Worm (Caenorhabditis elegans) whole organism, young adult: Measurements from ENCODE around the gene R12A1.3.

ENCODE experiments used
- B0035.1 ChIP-seq: sonication (generic microtip); optimal IDR thresholded peaks from 2 replicates; lab custom pipeline; 2016; ENCODE audit warnings: missing genetic modification characterization, mild to moderate bottlenecking, missing compliant biosample characterization, missing genotype, missing genetic modification reagents
- B0261.1 ChIP-seq: sonication (generic microtip); optimal IDR thresholded peaks from 2 replicates; lab custom pipeline; 2016; ENCODE audit warnings: mild to moderate bottlenecking, missing genetic modification characterization, moderate library complexity, missing compliant biosample characterization
- B0336.3 ChIP-seq: fragments of 200-800 bp; sonication (Bioruptor generic); IDR thresholded peaks from 2 replicates; pipeline ENCODE4 v1.3.6; 2022; ENCODE audit warnings: missing genetic modification characterization, missing compliant biosample characterization
- C17E4.6 ChIP-seq: fragments of 200-800 bp; sonication (Bioruptor generic); IDR thresholded peaks from 2 replicates; pipeline ENCODE4 v1.3.6; 2022; ENCODE audit warnings: missing genetic modification reagents, missing genetic modification characterization, missing compliant biosample characterization
- F10E7.11 ChIP-seq: sonication (generic microtip); optimal IDR thresholded peaks from 2 replicates; lab custom pipeline; 2017; ENCODE audit warnings: mild to moderate bottlenecking, missing genetic modification characterization, moderate library complexity, missing compliant biosample characterization
- F33H1.4 ChIP-seq: fragments of 200-800 bp; sonication (Bioruptor generic); IDR thresholded peaks from 2 replicates; pipeline ENCODE4 v1.3.6; 2022; ENCODE audit warnings: missing genetic modification reagents, missing genetic modification characterization, missing compliant biosample characterization
- F37B4.10 ChIP-seq: fragments of 200-800 bp; sonication (Bioruptor generic); IDR thresholded peaks from 2 replicates; pipeline ENCODE4 v1.3.6; 2022; ENCODE audit warnings: missing genetic modification characterization, missing compliant biosample characterization
- F52B5.7 ChIP-seq: sonication (generic microtip); optimal IDR thresholded peaks from 2 replicates; lab custom pipeline; 2016; ENCODE audit warnings: mild to moderate bottlenecking, missing genetic modification characterization, missing compliant biosample characterization
- K12H6.12 ChIP-seq: fragments of 200-800 bp; sonication (Bioruptor generic); optimal IDR thresholded peaks from 2 replicates; lab custom pipeline; 2018; ENCODE audit warnings: mild to moderate bottlenecking, missing genetic modification characterization, missing compliant biosample characterization
- T26A5.8 ChIP-seq: sonication (generic microtip); optimal IDR thresholded peaks from 2 replicates; lab custom pipeline; 2016; ENCODE audit warnings: missing genetic modification characterization, missing compliant biosample characterization
- Y53G8AR.9 ChIP-seq: fragments of 200-800 bp; sonication (Bioruptor generic); conservative IDR thresholded peaks from 2 replicates; pipeline ENCODE4 v1.3.6; 2022; ENCODE audit warnings: missing genetic modification reagents, missing genetic modification characterization, missing compliant biosample characterization
- Y67H2A.10 ChIP-seq: fragments of 200-800 bp; sonication (Bioruptor generic); conservative IDR thresholded peaks from 2 replicates; pipeline ENCODE4 v1.3.6; 2022; ENCODE audit warnings: missing genetic modification reagents, missing genetic modification characterization, missing compliant biosample characterization
- bed-2 ChIP-seq: fragments of 200-800 bp; sonication (Bioruptor generic); IDR thresholded peaks from 2 replicates; pipeline ENCODE4 v1.3.6; 2022; ENCODE audit warnings: missing genetic modification reagents, missing genetic modification characterization, missing compliant biosample characterization
- cebp-1 ChIP-seq, 2 experiments: fragments of 200-800 bp in 1 of 2; sonication (Bioruptor generic) in 1 of 2; sonication (generic microtip) in 1 of 2; IDR thresholded peaks in 1 of 2; optimal IDR thresholded peaks in 1 of 2; 2 replicates each; pipeline versions ENCODE4 v1.3.6 to Lab custom; 2017 to 2022; ENCODE audit warnings: missing compliant biosample characterization in 2 of 2, missing genetic modification characterization in 2 of 2, mild to moderate bottlenecking in 1 of 2, missing genetic modification reagents in 1 of 2, moderate library complexity in 1 of 2
- cebp-2 ChIP-seq: fragments of 200-800 bp; sonication (Bioruptor generic); IDR thresholded peaks from 2 replicates; pipeline ENCODE4 v1.3.6; 2022; ENCODE audit warnings: missing genetic modification characterization, missing compliant biosample characterization
- ceh-100 ChIP-seq: fragments of 200-800 bp; sonication (Bioruptor generic); IDR thresholded peaks from 2 replicates; pipeline ENCODE4 v1.3.6; 2022; ENCODE audit warnings: missing genetic modification reagents, missing genetic modification characterization, missing compliant biosample characterization
- ceh-79 ChIP-seq: sonication (generic microtip); optimal IDR thresholded peaks from 2 replicates; lab custom pipeline; 2017; ENCODE audit warnings: mild to moderate bottlenecking, missing genetic modification characterization, missing compliant biosample characterization
- chd-7 ChIP-seq: sonication (generic microtip); optimal IDR thresholded peaks from 2 replicates; lab custom pipeline; 2016; ENCODE audit warnings: mild to moderate bottlenecking, missing genetic modification characterization, moderate library complexity, missing compliant biosample characterization
- dpl-1 ChIP-seq: fragments of 150-350 bp; optimal IDR thresholded peaks from 2 replicates; lab custom pipeline; 2014; ENCODE audit warnings: missing biosample characterization, missing genetic modification reagents, missing genetic modification characterization
- egl-44 ChIP-seq: fragments of 200-800 bp; sonication (Bioruptor generic); IDR thresholded peaks from 2 replicates; pipeline ENCODE4 v1.3.6; 2022; ENCODE audit warnings: missing genetic modification reagents, missing genetic modification characterization, missing compliant biosample characterization
- fkh-3 ChIP-seq: sonication (generic microtip); optimal IDR thresholded peaks from 2 replicates; lab custom pipeline; 2016; ENCODE audit warnings: mild to moderate bottlenecking, missing genetic modification characterization, missing compliant biosample characterization
- him-1 ChIP-seq: sonication (generic microtip); optimal IDR thresholded peaks from 2 replicates; lab custom pipeline; 2016; ENCODE audit warnings: missing genotype, missing genetic modification reagents, missing genetic modification characterization, missing compliant biosample characterization
- hlh-12 ChIP-seq: sonication (generic microtip); optimal IDR thresholded peaks from 2 replicates; lab custom pipeline; 2016; ENCODE audit warnings: missing genetic modification characterization, missing compliant biosample characterization
- hrde-1 ChIP-seq: sonication (generic microtip); optimal IDR thresholded peaks from 2 replicates; lab custom pipeline; 2016; ENCODE audit warnings: missing genetic modification characterization, mild to moderate bottlenecking, missing compliant biosample characterization, moderate library complexity, missing genotype, missing genetic modification reagents, borderline replicate concordance
- lag-1 ChIP-seq: fragments of 200-800 bp; sonication (Bioruptor generic); IDR thresholded peaks from 2 replicates; pipeline ENCODE4 v1.3.6; 2022; ENCODE audit warnings: missing genetic modification reagents, missing genetic modification characterization, missing compliant biosample characterization
- let-526 ChIP-seq: fragments of 200-800 bp; sonication (Bioruptor generic); IDR thresholded peaks from 2 replicates; pipeline ENCODE4 v1.3.6; 2022; ENCODE audit warnings: missing genetic modification reagents, missing genetic modification characterization, missing compliant biosample characterization
- lin-35 ChIP-seq, 3 experiments: fragments of 150-350 bp in 2 of 3; sonication (generic microtip) in 1 of 3; optimal IDR thresholded peaks; 2 replicates each; lab custom pipeline; 2014 to 2018; ENCODE audit warnings: missing biosample characterization in 3 of 3, missing genetic modification characterization in 3 of 3, missing genetic modification reagents in 3 of 3
- madf-10 ChIP-seq: sonication (generic microtip); optimal IDR thresholded peaks from 2 replicates; lab custom pipeline; 2016; ENCODE audit warnings: mild to moderate bottlenecking, missing genetic modification characterization, missing compliant biosample characterization
- madf-3 ChIP-seq: fragments of 200-800 bp; sonication (Bioruptor generic); IDR thresholded peaks from 2 replicates; pipeline ENCODE4 v1.3.6; 2022; ENCODE audit warnings: missing genetic modification reagents, missing genetic modification characterization, missing compliant biosample characterization
- mxl-1 ChIP-seq: sonication (generic microtip); optimal IDR thresholded peaks from 2 replicates; lab custom pipeline; 2016; ENCODE audit warnings: missing genetic modification characterization, missing compliant biosample characterization
- nfya-1 ChIP-seq: sonication (generic microtip); optimal IDR thresholded peaks from 2 replicates; lab custom pipeline; 2017; ENCODE audit warnings: antibody characterized with exemption, missing compliant biosample characterization, missing genetic modification characterization, borderline replicate concordance; ENCODE audit not compliant: insufficient read depth
- pbrm-1 ChIP-seq: fragments of 200-800 bp; sonication (Bioruptor generic); IDR thresholded peaks from 2 replicates; pipeline ENCODE4 v1.3.6; 2022; ENCODE audit warnings: missing genetic modification reagents, missing genetic modification characterization, missing compliant biosample characterization
- pha-4 ChIP-seq: fragments of 150-350 bp; sonication (generic microtip); optimal IDR thresholded peaks from 2 replicates; lab custom pipeline; 2014; ENCODE audit warnings: missing biosample characterization, missing genetic modification reagents, missing genetic modification characterization
- snpc-1.1 ChIP-seq: sonication (generic microtip); optimal IDR thresholded peaks from 2 replicates; lab custom pipeline; 2017; ENCODE audit warnings: missing genetic modification characterization, mild to moderate bottlenecking, missing compliant biosample characterization, antibody characterized with exemption, moderate library complexity, missing genotype, missing genetic modification reagents; ENCODE audit not compliant: insufficient read depth
- sptf-2 ChIP-seq: fragments of 200-800 bp; sonication (Bioruptor generic); optimal IDR thresholded peaks from 2 replicates; lab custom pipeline; 2018; ENCODE audit warnings: mild to moderate bottlenecking, missing genetic modification characterization, missing compliant biosample characterization
- unc-130 ChIP-seq: sonication (generic microtip); optimal IDR thresholded peaks from 2 replicates; lab custom pipeline; 2016; ENCODE audit warnings: missing genetic modification reagents, missing genetic modification characterization, missing compliant biosample characterization
- unc-62 ChIP-seq: fragments of 150-350 bp; optimal IDR thresholded peaks from 2 replicates; lab custom pipeline; 2014; ENCODE audit warnings: missing biosample characterization, missing genetic modification reagents, missing genetic modification characterization
- zfh-2 ChIP-seq: fragments of 200-800 bp; sonication (Bioruptor generic); conservative IDR thresholded peaks from 2 replicates; pipeline ENCODE4 v1.3.6; 2022; ENCODE audit warnings: missing genetic modification reagents, missing genetic modification characterization, missing compliant biosample characterization
- ztf-18 ChIP-seq: sonication (generic microtip); optimal IDR thresholded peaks from 2 replicates; lab custom pipeline; 2016; ENCODE audit warnings: missing genotype, mild to moderate bottlenecking, missing genetic modification characterization, missing compliant biosample characterization
- ztf-25 ChIP-seq: fragments of 200-800 bp; sonication (Bioruptor generic); IDR thresholded peaks from 2 replicates; pipeline ENCODE4 v1.3.6; 2022; ENCODE audit warnings: missing genetic modification reagents, missing genetic modification characterization, missing compliant biosample characterization
- ztf-28 ChIP-seq: fragments of 200-800 bp; sonication (Bioruptor generic); IDR thresholded peaks from 2 replicates; pipeline ENCODE4 v1.3.6; 2022; ENCODE audit warnings: missing genetic modification reagents, missing genetic modification characterization, missing compliant biosample characterization

Gene R12A1.3

DNA sequence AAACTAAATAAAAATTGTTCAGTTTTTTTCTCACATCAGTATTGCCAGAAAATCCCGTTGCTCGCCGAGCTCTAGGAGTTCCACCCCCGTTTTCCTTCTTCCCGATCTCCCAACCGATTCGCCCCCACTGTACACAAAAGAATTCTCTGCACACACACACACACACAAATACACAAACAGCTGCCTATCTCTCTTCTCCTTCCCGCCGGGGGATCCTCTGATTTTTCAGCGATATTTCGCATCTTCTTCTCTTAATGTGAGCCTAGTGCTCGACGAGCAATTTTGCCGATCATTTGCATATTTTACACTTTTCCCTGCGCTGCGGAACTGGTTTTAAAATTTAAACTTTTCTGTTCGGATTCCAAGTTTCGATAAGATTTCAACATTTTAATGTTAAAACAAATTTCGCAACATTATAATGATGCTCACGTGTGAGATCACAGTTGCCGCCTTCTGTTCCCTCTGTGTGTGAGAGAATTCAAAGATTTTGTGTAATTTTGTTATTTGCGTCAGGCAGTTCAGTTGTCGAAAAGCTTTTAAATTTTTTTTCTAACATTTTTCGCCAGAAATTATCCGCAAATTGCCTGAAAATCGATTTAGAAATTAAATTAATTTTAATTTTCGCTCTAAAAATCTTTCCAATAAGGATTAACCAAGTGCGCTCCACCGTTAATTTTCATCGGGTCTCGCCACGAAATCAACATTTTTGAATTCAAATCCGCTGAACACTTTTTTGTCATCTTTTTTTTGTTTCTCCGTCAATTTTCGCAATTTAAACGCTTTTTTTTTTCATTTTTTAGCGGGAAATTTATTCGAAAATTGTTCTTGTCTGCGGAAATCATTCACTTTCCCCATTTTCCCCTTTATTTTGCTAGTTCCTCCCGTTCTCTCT lies 45.7 kb upstream of the R12A1.3 start (continued):
- TF ChIP-seq Y53G8AR.9 (GFP tag; lab: Robert Waterston, UW) (no peak), pha-4 (tag; lab: Kevin White, UChicago) (no peak), B0336.3 (GFP tag; lab: Robert Waterston, UW) (no peak; the same call in 1 of the 2 replicates), ztf-18 (tag; lab: Kevin White, UChicago) (no peak), sptf-2 (GFP tag; lab: Kevin White, UChicago) (no peak), ztf-28 (GFP tag; lab: Robert Waterston, UW) (no peak), lag-1 (GFP tag; lab: Robert Waterston, UW) (no peak), F10E7.11 (tag; lab: Kevin White, UChicago) (no peak), unc-130 (GFP tag; lab: Kevin White, UChicago) (no peak), dpl-1 (GFP tag; lab: Kevin White, UChicago) (peak; percentile 64), chd-7 (no peak), B0035.1 (tag; lab: Kevin White, UChicago) (no peak), egl-44 (GFP tag; lab: Robert Waterston, UW) (no peak), ceh-79 (tag; lab: Kevin White, UChicago) (no peak), ceh-100 (GFP tag; lab: Robert Waterston, UW) (no peak), T26A5.8 (no peak), let-526 (GFP tag; lab: Robert Waterston, UW) (no peak), snpc-1.1 (tag; lab: Kevin White, UChicago) (no peak), hrde-1 (no peak), mxl-1 (tag; lab: Kevin White, UChicago) (no peak), C17E4.6 (GFP tag; lab: Robert Waterston, UW) (no peak), cebp-2 (GFP tag; lab: Robert Waterston, UW) (no peak), zfh-2 (peak; percentile 38; the same call in 1 of the 2 replicates), him-1 (tag; lab: Kevin White, UChicago) (no peak), pbrm-1 (GFP tag; lab: Robert Waterston, UW) (peak; percentile 37; the same call in 1 of the 2 replicates), K12H6.12 (tag; lab: Kevin White, UChicago) (no peak), Y67H2A.10 (GFP tag; lab: Robert Waterston, UW) (no peak), B0261.1 (tag; lab: Kevin White, UChicago) (no peak), cebp-1 (GFP tag; IDR thresholded peaks at IDR 0.05; lab: Robert Waterston, UW) (peak; percentile 27; the same call in 1 of the 2 replicates), cebp-1 (tag; optimal IDR thresholded peaks at IDR 0.05; lab: Kevin White, UChicago) (peak; percentile 92), unc-62 (no peak), madf-10 (no peak), F52B5.7 (tag; lab: Kevin White, UChicago) (no peak), F37B4.10 (GFP tag; lab: Robert Waterston, UW) (no peak), ztf-25 (GFP tag; lab: Robert Waterston, UW) (no peak), lin-35 (GFP tag; optimal IDR thresholded peaks at IDR 0.05; lab: Kevin White, UChicago) (peak in 2 of 3 experiments; percentile 22 to 53), fkh-3 (tag; lab: Kevin White, UChicago) (no peak), bed-2 (GFP tag; lab: Robert Waterston, UW) (no peak), nfya-1 (no peak), hlh-12 (tag; lab: Kevin White, UChicago) (no peak), F33H1.4 (GFP tag; lab: Robert Waterston, UW) (peak; percentile 95), madf-3 (GFP tag; lab: Robert Waterston, UW) (no peak)
